Worm (Caenorhabditis elegans) whole organism, L4/young adult: ENCODE data around the gene Y50E8A.5.

Source experiments
- dao-5 ChIP-seq: sonication (generic microtip); optimal IDR thresholded peaks from 2 replicates; lab custom pipeline; 2016; ENCODE audit warnings: missing genotype, missing genetic modification characterization, moderate library complexity, missing compliant biosample characterization
- him-1 ChIP-seq: sonication (generic microtip); optimal IDR thresholded peaks from 2 replicates; lab custom pipeline; 2016; ENCODE audit warnings: missing genotype, missing genetic modification reagents, missing genetic modification characterization, missing compliant biosample characterization

DNA sequence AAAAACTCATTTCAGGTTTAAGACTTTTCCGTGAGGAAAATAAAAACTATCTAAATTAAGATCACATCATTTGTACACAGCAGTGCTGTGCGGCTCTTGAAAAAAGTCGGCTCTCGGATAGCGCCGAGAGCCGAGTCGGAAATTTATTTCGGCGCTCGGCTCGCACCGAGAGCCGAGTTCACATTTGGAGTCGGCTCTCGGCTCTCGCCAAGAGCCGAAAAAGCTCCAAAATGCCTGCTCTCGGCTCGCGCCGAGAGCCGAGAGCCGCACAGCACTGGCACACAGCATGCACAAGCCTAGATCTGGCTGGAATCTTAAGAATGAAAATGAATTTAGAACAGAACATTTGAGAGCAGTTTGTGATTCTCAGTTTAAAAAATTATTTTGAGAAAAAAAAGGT lies 10.2 kb upstream of the Y50E8A.5 start:
- TF ChIP-seq dao-5 (no peak), him-1 (tag; lab: Kevin White, UChicago) (no peak)
